Worm (Caenorhabditis elegans): ENCODE results near the gene ssp-36.
A peak's percentile ranks its signal among the peaks of the same experiment; 100 is the strongest.

ssp-36 gene

DNA sequence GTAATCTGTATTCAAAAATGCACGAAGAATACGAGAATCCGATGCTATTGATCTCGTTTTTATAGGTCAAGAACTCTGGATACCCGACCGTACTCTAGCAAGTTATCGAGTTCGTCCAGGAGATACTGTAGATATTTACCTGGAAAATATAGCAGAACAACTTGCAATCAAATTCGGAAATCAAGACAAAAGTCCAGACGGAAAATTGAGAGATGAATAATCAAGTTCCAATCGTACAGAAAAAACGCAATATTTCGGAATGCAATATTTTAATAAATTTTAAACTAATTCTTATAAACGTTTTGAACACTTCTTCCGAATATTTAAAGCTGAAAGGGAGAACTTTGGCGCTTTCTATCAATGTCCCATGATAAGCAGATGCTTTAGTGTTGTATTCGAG lies 27.1 kb downstream of the ssp-36 start (continued):
- no peak for TF ChIP-seq ceh-79 (tag; optimal IDR thresholded peaks at IDR 0.05)
- no peak for TF ChIP-seq zim-3 (tag; optimal IDR thresholded peaks at IDR 0.05)
- TF ChIP-seq madf-6 (GFP tag; IDR thresholded peaks at IDR 0.05): peak; percentile 71
- TF ChIP-seq B0336.3 (GFP tag; IDR thresholded peaks at IDR 0.05): peak; percentile 93
- TF ChIP-seq unc-62 (GFP tag; optimal IDR thresholded peaks at IDR 0.05): no peak
- TF ChIP-seq snpc-3.4 (tag; optimal IDR thresholded peaks at IDR 0.05): no peak
- TF ChIP-seq ccch-3 (GFP tag; optimal IDR thresholded peaks at IDR 0.05): no peak
- TF ChIP-seq egl-44 (GFP tag; IDR thresholded peaks at IDR 0.05): no peak
- TF ChIP-seq mes-4 (tag; optimal IDR thresholded peaks at IDR 0.05): no peak
- no peak for TF ChIP-seq nhr-27 (tag; optimal IDR thresholded peaks at IDR 0.05)
- TF ChIP-seq chd-7 (tag; optimal IDR thresholded peaks at IDR 0.05): no peak
- TF ChIP-seq efl-1 (GFP tag; optimal IDR thresholded peaks at IDR 0.05): peak; percentile 33
- TF ChIP-seq unc-130 (GFP tag; optimal IDR thresholded peaks at IDR 0.05): peak; percentile 40
- TF ChIP-seq hrde-1 (tag; optimal IDR thresholded peaks at IDR 0.05; ENCODE audit: borderline replicate concordance): peak; percentile 79
- TF ChIP-seq T07F8.4 (tag; optimal IDR thresholded peaks at IDR 0.05): no peak
- TF ChIP-seq F57A8.1 (GFP tag; optimal IDR thresholded peaks at IDR 0.05): no peak
- no peak for TF ChIP-seq madf-8 (GFP tag; conservative IDR thresholded peaks at IDR 0.05)
- no peak for TF ChIP-seq B0261.1 (tag; optimal IDR thresholded peaks at IDR 0.05)
- no peak for TF ChIP-seq cebp-1 (GFP tag; IDR thresholded peaks at IDR 0.05)
- peak; percentile 42 for TF ChIP-seq cebp-1 (tag; optimal IDR thresholded peaks at IDR 0.05)
- TF ChIP-seq aptf-2 (GFP tag; conservative IDR thresholded peaks at IDR 0.05): no peak
- TF ChIP-seq Y56A3A.18 (GFP tag; IDR thresholded peaks at IDR 0.05): no peak
- peak; percentile 45 for TF ChIP-seq D2030.7 (GFP tag; IDR thresholded peaks at IDR 0.05)
- peak; percentile 37 for TF ChIP-seq lin-54 (GFP tag; optimal IDR thresholded peaks at IDR 0.05)
- peak; percentile 70; the same call in 1 of the 2 replicates for TF ChIP-seq C17E4.6 (GFP tag; IDR thresholded peaks at IDR 0.05)
- TF ChIP-seq bed-1 (GFP tag; IDR thresholded peaks at IDR 0.05): no peak
- TF ChIP-seq nhr-80 (tag; optimal IDR thresholded peaks at IDR 0.05): no peak
- peak; percentile 35 for TF ChIP-seq him-1 (tag; optimal IDR thresholded peaks at IDR 0.05)
- no peak for TF ChIP-seq nfya-2 (GFP tag; IDR thresholded peaks at IDR 0.05)
- TF ChIP-seq rpc-1 (optimal IDR thresholded peaks at IDR 0.05): no peak
- TF ChIP-seq rpc-1 (tag; optimal IDR thresholded peaks at IDR 0.05): no peak
- TF ChIP-seq ets-4 (GFP tag; optimal IDR thresholded peaks at IDR 0.05): no peak
- no peak for TF ChIP-seq ztf-18 (tag; optimal IDR thresholded peaks at IDR 0.05)
- TF ChIP-seq rcor-1 (GFP tag; IDR thresholded peaks at IDR 0.05): peak; percentile 51
- TF ChIP-seq egrh-3 (GFP tag; IDR thresholded peaks at IDR 0.05): no peak
- no peak for TF ChIP-seq lir-1 (GFP tag; conservative IDR thresholded peaks at IDR 0.05)
- peak; percentile 80; the same call in 1 of the 2 replicates for TF ChIP-seq Y95B8A.8 (GFP tag; IDR thresholded peaks at IDR 0.05)
- TF ChIP-seq lsl-1 (GFP tag; optimal IDR thresholded peaks at IDR 0.05): peak; percentile 38
- peak; percentile 66; the same call in 1 of the 2 replicates for TF ChIP-seq hsf-1 (GFP tag; IDR thresholded peaks at IDR 0.05)
- TF ChIP-seq nhr-90 (tag; optimal IDR thresholded peaks at IDR 0.05): no peak
- TF ChIP-seq ceh-100 (GFP tag; IDR thresholded peaks at IDR 0.05): no peak
- 0 out of 2 replicates have a peak, but pooled peaks have one; percentile 34 for TF ChIP-seq F39B2.1 (GFP tag; IDR thresholded peaks at IDR 0.05)
- no peak for TF ChIP-seq T26A5.8 (tag; optimal IDR thresholded peaks at IDR 0.05)
- TF ChIP-seq sptf-2 (GFP tag; optimal IDR thresholded peaks at IDR 0.05): no peak
- no peak for TF ChIP-seq ama-1 (optimal IDR thresholded peaks at IDR 0.05)
- peak in 1 of 2 experiments; percentile 22 for TF ChIP-seq ama-1 (GFP tag; optimal IDR thresholded peaks at IDR 0.05)
- peak; percentile 58 for TF ChIP-seq attf-6 (GFP tag; IDR thresholded peaks at IDR 0.05)
- TF ChIP-seq tbp1 (GFP tag; optimal IDR thresholded peaks at IDR 0.05): peak; percentile 33
- no peak for TF ChIP-seq hlh-12 (tag; optimal IDR thresholded peaks at IDR 0.05)
- no peak for TF ChIP-seq lin-40 (tag; optimal IDR thresholded peaks at IDR 0.05)
- TF ChIP-seq tlf-1 (GFP tag; optimal IDR thresholded peaks at IDR 0.05): peak; percentile 59

Data from whole organism, young adult.